Worm (Caenorhabditis elegans): ENCODE data around the gene srt-45.

- TF ChIP-seq F13C5.2 (tag; optimal IDR thresholded peaks at IDR 0.05) (no peak), ama-1 (optimal IDR thresholded peaks at IDR 0.05) (no peak), ceh-36 (tag; optimal IDR thresholded peaks at IDR 0.05) (no peak), flt-1 (GFP tag; IDR thresholded peaks at IDR 0.05) (no peak), hmbx-1 (tag; optimal IDR thresholded peaks at IDR 0.05) (no peak), hnd-1 (tag; optimal IDR thresholded peaks at IDR 0.05) (no peak)
Observed at ce11 chrV:19752879-19753278, 31.1 kb upstream of the srt-45 start.
